Worm (Caenorhabditis elegans) whole organism, L1 larva: ENCODE data around the gene C36C9.5.

Experiments used
- C16A3.4 ChIP-seq: fragments of 150-350 bp; optimal IDR thresholded peaks from 2 replicates; lab custom pipeline; 2014; ENCODE audit warnings: missing biosample characterization, missing genetic modification characterization
- ceh-8 ChIP-seq: fragments of 200-800 bp; sonication (Bioruptor generic); optimal IDR thresholded peaks from 2 replicates; lab custom pipeline; 2018; ENCODE audit warnings: mild to moderate bottlenecking, missing genetic modification characterization, moderate library complexity, missing compliant biosample characterization
- elt-3 ChIP-seq, 6 experiments: fragments of 150-350 bp in 1 of 6; sonication (generic microtip); optimal IDR thresholded peaks; 2 replicates each; lab custom pipeline; 2017 to 2018; ENCODE audit warnings: missing biosample characterization in 6 of 6, missing genetic modification characterization in 6 of 6, inconsistent platforms in 1 of 6
- fkh-10 ChIP-seq: sonication (generic microtip); optimal IDR thresholded peaks from 2 replicates; lab custom pipeline; 2017; ENCODE audit warnings: missing biosample characterization, missing genetic modification reagents, missing genetic modification characterization
- mdl-1 ChIP-seq, 2 experiments: fragments of 150-350 bp; optimal IDR thresholded peaks; 2 replicates each; lab custom pipeline; 2014 to 2017; ENCODE audit warnings: missing biosample characterization in 2 of 2, missing genetic modification characterization in 2 of 2, inconsistent platforms in 1 of 2
- nhr-11 ChIP-seq: fragments of 150-350 bp; optimal IDR thresholded peaks from 2 replicates; lab custom pipeline; 2014; ENCODE audit warnings: missing biosample characterization, missing genetic modification characterization
- nhr-28 ChIP-seq: fragments of 150-350 bp; optimal IDR thresholded peaks from 2 replicates; lab custom pipeline; 2014; ENCODE audit warnings: missing biosample characterization, missing genetic modification characterization
- nhr-84 ChIP-seq: sonication (generic microtip); optimal IDR thresholded peaks from 2 replicates; lab custom pipeline; 2017; ENCODE audit warnings: missing biosample characterization, missing genetic modification characterization
- pqm-1 ChIP-seq: sonication (generic microtip); optimal IDR thresholded peaks from 3 replicates; lab custom pipeline; 2017; ENCODE audit warnings: missing biosample characterization, missing genetic modification characterization
- skn-1 ChIP-seq: fragments of 150-350 bp; optimal IDR thresholded peaks from 2 replicates; lab custom pipeline; 2014; ENCODE audit warnings: missing biosample characterization, missing genetic modification characterization
- unc-130 ChIP-seq: fragments of 150-350 bp; optimal IDR thresholded peaks from 2 replicates; lab custom pipeline; 2017; ENCODE audit warnings: missing biosample characterization, missing genetic modification characterization, inconsistent platforms
- unc-62 ChIP-seq: fragments of 150-350 bp; optimal IDR thresholded peaks from 2 replicates; lab custom pipeline; 2014; ENCODE audit warnings: missing biosample characterization, missing genetic modification reagents, missing genetic modification characterization
- zip-4 ChIP-seq: fragments of 200-800 bp; sonication (Bioruptor generic); optimal IDR thresholded peaks from 2 replicates; lab custom pipeline; 2018; ENCODE audit warnings: mild to moderate bottlenecking, missing genetic modification characterization, moderate library complexity, missing compliant biosample characterization

DNA sequence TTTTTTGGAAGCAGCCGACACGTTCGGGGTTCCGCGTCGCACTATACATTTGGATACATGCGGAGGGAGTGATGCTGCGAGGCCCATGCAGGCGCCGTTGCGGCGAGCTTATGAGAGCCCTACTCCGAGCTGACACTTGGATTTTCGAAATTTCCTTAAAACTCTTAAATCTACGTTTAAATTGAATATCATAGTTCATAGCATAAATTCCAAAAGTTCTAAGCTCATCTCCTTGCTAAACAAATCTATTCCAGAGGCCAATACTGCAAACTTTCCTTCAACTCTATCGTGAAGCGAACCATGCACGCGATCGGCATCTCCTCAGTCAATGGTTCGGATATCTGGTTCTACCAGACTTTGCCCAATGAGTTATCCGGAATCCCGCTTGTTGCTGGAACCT is 25.8 kb upstream of the C36C9.5 start, which contains the start of gene dgn-3:
- TF ChIP-seq nhr-11 (tag; lab: Kevin White, UChicago) (no peak), C16A3.4 (tag; lab: Kevin White, UChicago) (no peak), nhr-28 (tag; lab: Kevin White, UChicago) (no peak), pqm-1 (no peak), unc-62 (GFP tag; lab: Kevin White, UChicago) (no peak), nhr-84 (tag; lab: Kevin White, UChicago) (no peak), mdl-1 (tag; optimal IDR thresholded peaks at IDR 0.05; lab: Kevin White, UChicago) (no peak), zip-4 (GFP tag; lab: Kevin White, UChicago) (no peak), skn-1 (tag; lab: Kevin White, UChicago) (no peak), elt-3 (tag; optimal IDR thresholded peaks at IDR 0.05; lab: Kevin White, UChicago) (no peak), ceh-8 (GFP tag; lab: Kevin White, UChicago) (no peak), fkh-10 (no peak), unc-130 (tag; lab: Kevin White, UChicago) (no peak)
